Fruit fly (Drosophila melanogaster) whole organism, embryonic: ENCODE measurements around the gene CG16854.

Source experiments
- Ada2b ChIP-seq: fragments of 200-800 bp; sonication (Bioruptor generic); IDR thresholded peaks from 2 replicates; pipeline ENCODE4 v1.3.6; 2022; ENCODE audit warnings: missing biosample characterization, missing genetic modification characterization
- CG1024 ChIP-seq: fragments of 200-800 bp; sonication (Bioruptor generic); IDR thresholded peaks from 2 replicates; pipeline ENCODE4 v1.3.6; 2022; ENCODE audit warnings: missing biosample characterization, missing genetic modification characterization
- CG10431 ChIP-seq: fragments of 200-800 bp; sonication (Bioruptor generic); optimal IDR thresholded peaks from 3 replicates; lab custom pipeline; 2018; ENCODE audit warnings: missing biosample characterization, mild to moderate bottlenecking, missing genetic modification characterization
- CG12942 ChIP-seq: fragments of 200-800 bp; sonication (Bioruptor generic); optimal IDR thresholded peaks from 3 replicates; lab custom pipeline; 2016; ENCODE audit warnings: missing biosample characterization, missing genetic modification characterization
- CG14710 ChIP-seq: fragments of 200-800 bp; sonication (Bioruptor generic); optimal IDR thresholded peaks from 3 replicates; lab custom pipeline; 2019; ENCODE audit warnings: missing biosample characterization, mild to moderate bottlenecking, missing genetic modification characterization, moderate library complexity
- CG15011 ChIP-seq: fragments of 200-800 bp; sonication (Bioruptor generic); optimal IDR thresholded peaks from 3 replicates; lab custom pipeline; 2018; ENCODE audit warnings: missing biosample characterization, mild to moderate bottlenecking, missing genetic modification characterization
- CG1602 ChIP-seq: fragments of 200-800 bp; sonication (Bioruptor generic); optimal IDR thresholded peaks from 3 replicates; lab custom pipeline; 2016; ENCODE audit warnings: missing biosample characterization, missing genetic modification characterization
- CG2199 ChIP-seq: fragments of 200-800 bp; sonication (Bioruptor generic); IDR thresholded peaks from 3 replicates; pipeline ENCODE4 v1.3.6; 2022; ENCODE audit warnings: missing biosample characterization, missing genetic modification characterization
- CG30403 ChIP-seq: fragments of 200-800 bp; sonication (Bioruptor generic); optimal IDR thresholded peaks from 3 replicates; lab custom pipeline; 2016; ENCODE audit warnings: missing biosample characterization, missing genetic modification characterization
- CG3065 ChIP-seq: fragments of 200-800 bp; sonication (Bioruptor generic); optimal IDR thresholded peaks from 2 replicates; lab custom pipeline; 2016; ENCODE audit warnings: missing biosample characterization, missing genetic modification characterization
- CG31441 ChIP-seq: fragments of 200-800 bp; sonication (Bioruptor generic); IDR thresholded peaks from 2 replicates; pipeline ENCODE4 v1.3.6; 2022; ENCODE audit warnings: missing biosample characterization, missing genetic modification characterization
- CG3281 ChIP-seq: fragments of 200-800 bp; sonication (Bioruptor generic); optimal IDR thresholded peaks from 3 replicates; lab custom pipeline; 2017; ENCODE audit warnings: missing biosample characterization, mild to moderate bottlenecking, missing genetic modification characterization
- CG4404 ChIP-seq: fragments of 200-800 bp; sonication (Bioruptor generic); IDR thresholded peaks from 2 replicates; pipeline ENCODE4 v1.3.6; 2022; ENCODE audit warnings: missing biosample characterization, missing genetic modification characterization
- CG4424 ChIP-seq: fragments of 200-800 bp; sonication (Bioruptor generic); optimal IDR thresholded peaks from 3 replicates; lab custom pipeline; 2016; ENCODE audit warnings: missing biosample characterization, missing genetic modification characterization
- CG4820 ChIP-seq: fragments of 200-800 bp; sonication (Bioruptor generic); optimal IDR thresholded peaks from 3 replicates; lab custom pipeline; 2016; ENCODE audit warnings: missing biosample characterization, missing genetic modification characterization
- CG6791 ChIP-seq: fragments of 200-800 bp; sonication (Bioruptor generic); IDR thresholded peaks from 3 replicates; pipeline ENCODE4 v1.3.6; 2022; ENCODE audit warnings: missing biosample characterization, missing genetic modification characterization; ENCODE audit not compliant: partially characterized antibody
- CG6813 ChIP-seq: fragments of 200-800 bp; sonication (Bioruptor generic); optimal IDR thresholded peaks from 2 replicates; lab custom pipeline; 2017; ENCODE audit warnings: missing biosample characterization, missing genetic modification characterization, mild to moderate bottlenecking, moderate library complexity, missing genetic modification reagents
- CG7372 ChIP-seq: fragments of 200-800 bp; sonication (Bioruptor generic); IDR thresholded peaks from 2 replicates; pipeline ENCODE4 v1.3.6; 2022; ENCODE audit warnings: missing biosample characterization, missing genetic modification characterization
- CG7963 ChIP-seq: fragments of 200-800 bp; sonication (Bioruptor generic); IDR thresholded peaks from 3 replicates; pipeline ENCODE4 v1.3.6; 2022; ENCODE audit warnings: missing biosample characterization, missing genetic modification characterization; ENCODE audit not compliant: partially characterized antibody
- CG9876 ChIP-seq: fragments of 200-800 bp; sonication (Bioruptor generic); optimal IDR thresholded peaks from 2 replicates; lab custom pipeline; 2016; ENCODE audit warnings: missing biosample characterization, missing genetic modification characterization
- Dad ChIP-seq: fragments of 200-800 bp; sonication (Bioruptor generic); optimal IDR thresholded peaks from 3 replicates; lab custom pipeline; 2016; ENCODE audit warnings: missing biosample characterization, missing genetic modification characterization
- Dll ChIP-seq: fragments of 200-800 bp; sonication (Bioruptor generic); IDR thresholded peaks from 4 replicates; pipeline ENCODE4 v1.3.6; 2022; ENCODE audit warnings: missing biosample characterization, missing genetic modification characterization; ENCODE audit not compliant: partially characterized antibody
- Drgx ChIP-seq: fragments of 200-800 bp; sonication (Bioruptor generic); IDR thresholded peaks from 2 replicates; pipeline ENCODE4 v1.3.6; 2022; ENCODE audit warnings: missing biosample characterization, missing genetic modification characterization
- H15 ChIP-seq: fragments of 200-800 bp; sonication (Bioruptor generic); IDR thresholded peaks from 3 replicates; pipeline ENCODE4 v1.3.6; 2022; ENCODE audit warnings: missing biosample characterization, missing genetic modification characterization
- H2.0 ChIP-seq: fragments of 200-800 bp; sonication (Bioruptor generic); IDR thresholded peaks from 2 replicates; pipeline ENCODE4 v1.3.6; 2022; ENCODE audit warnings: missing biosample characterization, missing genetic modification characterization
- Jarid2 ChIP-seq: fragments of 200-800 bp; sonication (Bioruptor generic); optimal IDR thresholded peaks from 3 replicates; lab custom pipeline; 2017; ENCODE audit warnings: mild to moderate bottlenecking, missing biosample characterization, missing genetic modification reagents, missing genetic modification characterization
- Lpt ChIP-seq: fragments of >200 bp; optimal IDR thresholded peaks from 2 replicates; lab custom pipeline; 2018; ENCODE audit warnings: missing biosample characterization, missing genetic modification characterization
- MBD-R2 ChIP-seq: fragments of 200-800 bp; sonication (Bioruptor generic); IDR thresholded peaks from 2 replicates; pipeline ENCODE4 v1.3.6; 2022; ENCODE audit warnings: missing biosample characterization, missing genetic modification characterization
- NFAT ChIP-seq: fragments of 200-800 bp; sonication (Bioruptor generic); IDR thresholded peaks from 2 replicates; pipeline ENCODE4 v1.3.6; 2022; ENCODE audit warnings: missing biosample characterization, missing genetic modification characterization
- Ptx1 ChIP-seq: fragments of 200-800 bp; sonication (Bioruptor generic); IDR thresholded peaks from 2 replicates; pipeline ENCODE4 v1.3.6; 2022; ENCODE audit warnings: missing biosample characterization, missing genetic modification characterization
- Sin3A ChIP-seq: fragments of >200 bp; optimal IDR thresholded peaks from 2 replicates; lab custom pipeline; 2018
- Sox102F ChIP-seq: fragments of 200-800 bp; sonication (Bioruptor generic); optimal IDR thresholded peaks from 2 replicates; lab custom pipeline; 2018; ENCODE audit warnings: missing biosample characterization, mild to moderate bottlenecking, missing genetic modification characterization, moderate library complexity
- Sry-β ChIP-seq: fragments of 200-800 bp; sonication (Bioruptor generic); optimal IDR thresholded peaks from 2 replicates; lab custom pipeline; 2018; ENCODE audit warnings: missing biosample characterization, mild to moderate bottlenecking, missing genetic modification characterization, moderate library complexity
- abd-A ChIP-seq: fragments of 200-800 bp; sonication (Bioruptor generic); optimal IDR thresholded peaks from 3 replicates; lab custom pipeline; 2019; ENCODE audit warnings: missing biosample characterization, mild to moderate bottlenecking, missing genetic modification characterization, moderate library complexity
- al ChIP-seq: fragments of 200-800 bp; sonication (Bioruptor generic); IDR thresholded peaks from 2 replicates; pipeline ENCODE4 v1.3.6; 2022; ENCODE audit warnings: missing biosample characterization, missing genetic modification characterization
- amos ChIP-seq: fragments of 200-800 bp; sonication (Bioruptor generic); IDR thresholded peaks from 2 replicates; pipeline ENCODE4 v1.3.6; 2022; ENCODE audit warnings: missing biosample characterization, missing genetic modification characterization; ENCODE audit not compliant: partially characterized antibody
- az2 ChIP-seq: fragments of 200-800 bp; sonication (Bioruptor generic); optimal IDR thresholded peaks from 3 replicates; lab custom pipeline; 2016; ENCODE audit warnings: missing biosample characterization, missing genetic modification characterization
- chm ChIP-seq: fragments of 200-800 bp; sonication (Bioruptor generic); IDR thresholded peaks from 2 replicates; pipeline ENCODE4 v1.3.6; 2022; ENCODE audit warnings: missing biosample characterization, missing genetic modification characterization
- corto ChIP-seq: fragments of 200-800 bp; sonication (Bioruptor generic); optimal IDR thresholded peaks from 2 replicates; lab custom pipeline; 2016; ENCODE audit warnings: missing biosample characterization, mild to moderate bottlenecking, missing genetic modification characterization, moderate library complexity
- dpn ChIP-seq, 2 experiments: fragments of 200-800 bp; sonication (Bioruptor generic); optimal IDR thresholded peaks; 3 replicates each; lab custom pipeline; 2016; ENCODE audit warnings: missing biosample characterization in 2 of 2, missing genetic modification characterization in 2 of 2
- eve ChIP-seq, 2 experiments: fragments of >200 bp; optimal IDR thresholded peaks; 2 replicates each; lab custom pipeline; 2017; ENCODE audit warnings: missing biosample characterization in 2 of 2, missing genetic modification characterization in 2 of 2
- h ChIP-seq: fragments of >200 bp; optimal IDR thresholded peaks from 2 replicates; lab custom pipeline; 2017
- kni ChIP-seq: fragments of 200-800 bp; sonication (Bioruptor generic); optimal IDR thresholded peaks from 3 replicates; lab custom pipeline; 2017; ENCODE audit warnings: mild to moderate bottlenecking, missing biosample characterization, missing genetic modification reagents, missing genetic modification characterization
- lbe ChIP-seq: fragments of 200-800 bp; sonication (Bioruptor generic); optimal IDR thresholded peaks from 2 replicates; lab custom pipeline; 2016; ENCODE audit warnings: missing biosample characterization, mild to moderate bottlenecking, missing genetic modification characterization
- lov ChIP-seq, 2 experiments: fragments of 200-800 bp in 1 of 2; fragments of >200 bp in 1 of 2; sonication (Bioruptor generic) in 1 of 2; IDR thresholded peaks in 1 of 2; optimal IDR thresholded peaks in 1 of 2; 2 replicates in 1 of 2; 3 replicates in 1 of 2; pipeline versions ENCODE4 v1.3.6 to Lab custom; 2017 to 2022; ENCODE audit warnings: missing biosample characterization in 1 of 2, missing genetic modification characterization in 1 of 2
- onecut ChIP-seq: fragments of 200-800 bp; sonication (Bioruptor generic); IDR thresholded peaks from 2 replicates; pipeline ENCODE4 v1.3.6; 2022; ENCODE audit warnings: missing biosample characterization, missing genetic modification characterization
- org-1 ChIP-seq: fragments of 200-800 bp; sonication (Bioruptor generic); optimal IDR thresholded peaks from 2 replicates; lab custom pipeline; 2017; ENCODE audit warnings: missing biosample characterization, missing genetic modification characterization
- phol ChIP-seq: fragments of 200-800 bp; sonication (Bioruptor generic); optimal IDR thresholded peaks from 3 replicates; lab custom pipeline; 2018; ENCODE audit warnings: missing biosample characterization, mild to moderate bottlenecking, missing genetic modification characterization, moderate library complexity
- slbo ChIP-seq: fragments of 200-800 bp; sonication (Bioruptor generic); IDR thresholded peaks from 2 replicates; pipeline ENCODE4 v1.3.6; 2022; ENCODE audit warnings: missing biosample characterization, missing genetic modification characterization
- sug ChIP-seq: fragments of 200-800 bp; optimal IDR thresholded peaks from 2 replicates; lab custom pipeline; 2019; ENCODE audit warnings: missing biosample characterization, mild to moderate bottlenecking, missing genetic modification characterization, moderate library complexity
- tio ChIP-seq: fragments of 200-800 bp; sonication (Bioruptor generic); optimal IDR thresholded peaks from 2 replicates; lab custom pipeline; 2017; ENCODE audit warnings: missing biosample characterization, missing genetic modification characterization, inconsistent platforms
- tx ChIP-seq: fragments of 200-800 bp; sonication (Bioruptor generic); optimal IDR thresholded peaks from 2 replicates; lab custom pipeline; 2016; ENCODE audit warnings: missing biosample characterization, missing genetic modification characterization

CG16854 gene

dm6 chr2L:11091111-11091510 lies 4.6 kb downstream of the CG16854 start, which contains the start of gene Wdr59 (continued):
- TF ChIP-seq Sox102F (GFP tag; lab: Kevin White, UChicago) (no peak), corto (GFP tag; lab: Kevin White, UChicago) (no peak), CG6813 (GFP tag; lab: Kevin White, UChicago) (no peak), abd-A (tag; lab: Kevin White, UChicago) (no peak), chm (no peak), CG4424 (GFP tag; lab: Kevin White, UChicago) (peak; percentile 43), Lpt (GFP tag; lab: Kevin White, UChicago) (no peak), tx (GFP tag; lab: Kevin White, UChicago) (no peak), H2.0 (GFP tag; lab: Robert Waterston, UW) (no peak), CG15011 (no peak), Drgx (no peak), CG1602 (peak; percentile 29), CG9876 (no peak), dpn (GFP tag; optimal IDR thresholded peaks at IDR 0.05; lab: Kevin White, UChicago) (peak; percentile 22 to 50), al (GFP tag; lab: Robert Waterston, UW) (peak; percentile 26; the same call in 1 of the 2 replicates), CG1024 (GFP tag; lab: Robert Waterston, UW) (no peak), Jarid2 (GFP tag; lab: Kevin White, UChicago) (no peak), CG3065 (no peak), H15 (GFP tag; lab: Robert Waterston, UW) (no peak), Dad (GFP tag; lab: Kevin White, UChicago) (no peak), NFAT (GFP tag; lab: Robert Waterston, UW) (no peak), h (no peak), CG31441 (GFP tag; lab: Robert Waterston, UW) (no peak), Sin3A (lab: Kevin White, UChicago) (no peak), CG4820 (GFP tag; lab: Kevin White, UChicago) (no peak), org-1 (GFP tag; lab: Kevin White, UChicago) (no peak), Ada2b (GFP tag; lab: Robert Waterston, UW) (no peak), Sry-β (peak; percentile 99), CG7372 (GFP tag; lab: Robert Waterston, UW) (0 out of 2 replicates have a peak, but pooled peaks have one; percentile 10), sug (tag; lab: Kevin White, UChicago) (no peak), lbe (GFP tag; lab: Kevin White, UChicago) (no peak), CG7963 (0 out of 3 replicates have a peak, but pooled peaks have one; percentile 48), kni (no peak), amos (GFP tag; lab: Robert Waterston, UW) (peak; percentile 58; the same call in 1 of the 2 replicates), Ptx1 (GFP tag; lab: Robert Waterston, UW) (0 out of 2 replicates have a peak, but pooled peaks have one; percentile 20), CG30403 (GFP tag; lab: Kevin White, UChicago) (peak; percentile 59), CG14710 (tag; lab: Kevin White, UChicago) (peak; percentile 77), CG12942 (peak; percentile 16), Dll (GFP tag; lab: Robert Waterston, UW) (peak; percentile 89; the same call in 3 of the 4 replicates), onecut (GFP tag; lab: Robert Waterston, UW) (no peak), az2 (GFP tag; lab: Kevin White, UChicago) (peak; percentile 58), CG4404 (GFP tag; lab: Robert Waterston, UW) (no peak), lov (optimal IDR thresholded peaks at IDR 0.05; lab: Kevin White, UChicago) (no peak), lov (GFP tag; IDR thresholded peaks at IDR 0.05; lab: Robert Waterston, UW) (no peak), phol (peak; percentile 68), eve (GFP tag; optimal IDR thresholded peaks at IDR 0.05; lab: Kevin White, UChicago) (no peak), CG10431 (no peak), MBD-R2 (GFP tag; lab: Robert Waterston, UW) (peak; percentile 49; the same call in 1 of the 2 replicates), CG6791 (GFP tag; lab: Robert Waterston, UW) (peak; percentile 48; the same call in 1 of the 3 replicates), CG3281 (GFP tag; lab: Kevin White, UChicago) (no peak), slbo (peak; percentile 70), CG2199 (GFP tag; lab: Robert Waterston, UW) (no peak), tio (no peak)
